Worm (Caenorhabditis elegans) whole organism, late embryonic: ENCODE data around the gene C06E7.2.

Experiments used
- K02D7.2 ChIP-seq: sonication (generic microtip); optimal IDR thresholded peaks from 2 replicates; lab custom pipeline; 2017; ENCODE audit warnings: mild to moderate bottlenecking, missing genetic modification characterization, missing compliant biosample characterization
- ceh-30 ChIP-seq: fragments of 150-350 bp; optimal IDR thresholded peaks from 2 replicates; lab custom pipeline; 2014; ENCODE audit warnings: missing biosample characterization, missing genetic modification characterization
- ceh-9 ChIP-seq: sonication (generic microtip); optimal IDR thresholded peaks from 2 replicates; lab custom pipeline; 2016; ENCODE audit warnings: mild to moderate bottlenecking, missing genetic modification characterization, inconsistent platforms, missing compliant biosample characterization
- elt-2 ChIP-seq: sonication (generic microtip); optimal IDR thresholded peaks from 2 replicates; lab custom pipeline; 2016; ENCODE audit warnings: missing genetic modification reagents, missing genetic modification characterization, missing compliant biosample characterization
- hlh-6 ChIP-seq: sonication (generic microtip); optimal IDR thresholded peaks from 2 replicates; lab custom pipeline; 2016; ENCODE audit warnings: missing genotype, missing genetic modification characterization, missing compliant biosample characterization
- lin-11 ChIP-seq: fragments of 200-800 bp; sonication (Bioruptor generic); optimal IDR thresholded peaks from 2 replicates; lab custom pipeline; 2018; ENCODE audit warnings: mild to moderate bottlenecking, missing genetic modification characterization, missing compliant biosample characterization
- madf-2 ChIP-seq: sonication (generic microtip); optimal IDR thresholded peaks from 2 replicates; lab custom pipeline; 2017; ENCODE audit warnings: missing genetic modification characterization, missing compliant biosample characterization
- nfya-1 ChIP-seq: sonication (generic microtip); optimal IDR thresholded peaks from 2 replicates; lab custom pipeline; 2017; ENCODE audit warnings: missing genetic modification characterization, mild to moderate bottlenecking, missing compliant biosample characterization, antibody characterized with exemption, moderate library complexity
- pha-4 ChIP-seq: fragments of 150-350 bp; optimal IDR thresholded peaks from 2 replicates; lab custom pipeline; 2018; ENCODE audit warnings: missing biosample characterization, missing genetic modification reagents, missing genetic modification characterization
- unc-55 ChIP-seq: sonication (generic microtip); optimal IDR thresholded peaks from 2 replicates; lab custom pipeline; 2017; ENCODE audit warnings: missing biosample characterization, missing genetic modification reagents, missing genetic modification characterization

- TF ChIP-seq madf-2 (tag; lab: Kevin White, UChicago) = no peak
- no peak for TF ChIP-seq ceh-9 (tag; lab: Kevin White, UChicago)
- TF ChIP-seq pha-4 (tag; lab: Kevin White, UChicago) = no peak
- TF ChIP-seq lin-11 (tag; lab: Kevin White, UChicago) = no peak
- no peak for TF ChIP-seq hlh-6 (tag; lab: Kevin White, UChicago)
- TF ChIP-seq nfya-1 (tag; lab: Kevin White, UChicago) = no peak
- TF ChIP-seq ceh-30 (tag; lab: Kevin White, UChicago) = no peak
- no peak for TF ChIP-seq elt-2
- no peak for TF ChIP-seq K02D7.2
- TF ChIP-seq unc-55 (GFP tag; lab: Kevin White, UChicago) = no peak
Observed at ce11 chrIV:5814092-5814650, 25.1 kb upstream of the C06E7.2 start, which contains the start of gene oops-1.
